Worm (Caenorhabditis elegans) whole organism, L3 larva: Measurements from ENCODE around the gene btb-4.
"Not testable (repeated sequence)": the region's sequence is repeated elsewhere in the genome, so short reads cannot be mapped to it uniquely, and the experiment has no call there.

Source experiments
- R02D3.7 ChIP-seq: fragments of 150-350 bp; optimal IDR thresholded peaks from 2 replicates; lab custom pipeline; 2014; ENCODE audit warnings: missing biosample characterization, missing genetic modification characterization
- ZK546.5 ChIP-seq: sonication (generic microtip); optimal IDR thresholded peaks from 2 replicates; lab custom pipeline; 2017; ENCODE audit warnings: missing biosample characterization, missing genetic modification characterization
- aly-2 ChIP-seq: fragments of 150-350 bp; optimal IDR thresholded peaks from 2 replicates; lab custom pipeline; 2014; ENCODE audit warnings: missing biosample characterization, missing genetic modification characterization
- ama-1 ChIP-seq: fragments of 150-350 bp; optimal IDR thresholded peaks from 2 replicates; lab custom pipeline; 2018
- ceh-16 ChIP-seq: sonication (generic microtip); optimal IDR thresholded peaks from 2 replicates; lab custom pipeline; 2017; ENCODE audit warnings: missing biosample characterization, missing genetic modification characterization
- ceh-28 ChIP-seq: fragments of 150-350 bp; optimal IDR thresholded peaks from 2 replicates; lab custom pipeline; 2014; ENCODE audit warnings: missing biosample characterization, missing genetic modification reagents, missing genetic modification characterization
- ceh-82 ChIP-seq: fragments of 150-350 bp; optimal IDR thresholded peaks from 2 replicates; lab custom pipeline; 2014; ENCODE audit warnings: missing biosample characterization, missing genetic modification characterization
- ceh-9 ChIP-seq: sonication (generic microtip); optimal IDR thresholded peaks from 2 replicates; lab custom pipeline; 2018; ENCODE audit warnings: missing biosample characterization, missing genetic modification characterization
- daf-12 ChIP-seq: fragments of 150-350 bp; optimal IDR thresholded peaks from 2 replicates; lab custom pipeline; 2014; ENCODE audit warnings: missing biosample characterization, missing genetic modification reagents, missing genetic modification characterization
- egl-27 ChIP-seq: sonication (generic microtip); optimal IDR thresholded peaks from 4 replicates; lab custom pipeline; 2017; ENCODE audit warnings: missing biosample characterization, missing genetic modification reagents, missing genetic modification characterization
- elt-1 ChIP-seq: fragments of 150-350 bp; optimal IDR thresholded peaks from 2 replicates; lab custom pipeline; 2014; ENCODE audit warnings: missing biosample characterization, missing genetic modification characterization
- elt-2 ChIP-seq: sonication (generic microtip); optimal IDR thresholded peaks from 2 replicates; lab custom pipeline; 2016; ENCODE audit warnings: missing genetic modification reagents, mild to moderate bottlenecking, missing genetic modification characterization, missing compliant biosample characterization
- elt-3 ChIP-seq, 3 experiments: fragments of 150-350 bp in 1 of 3; sonication (generic microtip) in 2 of 3; optimal IDR thresholded peaks; 2 replicates in 2 of 3; 4 replicates in 1 of 3; lab custom pipeline; 2014 to 2017; ENCODE audit warnings: missing biosample characterization in 3 of 3, missing genetic modification characterization in 3 of 3
- fkh-2 ChIP-seq: fragments of 150-350 bp; optimal IDR thresholded peaks from 2 replicates; lab custom pipeline; 2014; ENCODE audit warnings: missing biosample characterization, missing genetic modification reagents, missing genetic modification characterization
- hmg-11 ChIP-seq: sonication (generic microtip); optimal IDR thresholded peaks from 2 replicates; lab custom pipeline; 2016; ENCODE audit warnings: missing genetic modification characterization, missing compliant biosample characterization
- jun-1 ChIP-seq: fragments of 150-350 bp; optimal IDR thresholded peaks from 2 replicates; lab custom pipeline; 2014; ENCODE audit warnings: missing biosample characterization, missing genetic modification reagents, missing genetic modification characterization
- lin-39 ChIP-seq: fragments of 150-350 bp; optimal IDR thresholded peaks from 2 replicates; lab custom pipeline; 2018; ENCODE audit warnings: missing biosample characterization, missing genetic modification reagents, missing genetic modification characterization
- lsy-12 ChIP-seq: sonication (generic microtip); optimal IDR thresholded peaks from 2 replicates; lab custom pipeline; 2016; ENCODE audit warnings: mild to moderate bottlenecking, missing genetic modification characterization, missing compliant biosample characterization
- mdl-1 ChIP-seq: fragments of 150-350 bp; optimal IDR thresholded peaks from 2 replicates; lab custom pipeline; 2014; ENCODE audit warnings: missing biosample characterization, missing genetic modification characterization
- mml-1 ChIP-seq: fragments of 150-350 bp; sonication (generic microtip); optimal IDR thresholded peaks from 3 replicates; lab custom pipeline; 2014; ENCODE audit warnings: missing biosample characterization, missing genetic modification characterization
- nfya-1 ChIP-seq: sonication (generic microtip); optimal IDR thresholded peaks from 2 replicates; lab custom pipeline; 2017; ENCODE audit warnings: missing genetic modification characterization, mild to moderate bottlenecking, missing compliant biosample characterization, antibody characterized with exemption, moderate library complexity; ENCODE audit not compliant: insufficient read depth
- nhr-11 ChIP-seq: fragments of 150-350 bp; optimal IDR thresholded peaks from 2 replicates; lab custom pipeline; 2014; ENCODE audit warnings: missing biosample characterization, missing genetic modification characterization
- nhr-12 ChIP-seq: fragments of 150-350 bp; optimal IDR thresholded peaks from 2 replicates; lab custom pipeline; 2014; ENCODE audit warnings: missing biosample characterization, missing genetic modification characterization
- nhr-23 ChIP-seq: fragments of 150-350 bp; optimal IDR thresholded peaks from 2 replicates; lab custom pipeline; 2014; ENCODE audit warnings: missing biosample characterization, missing genetic modification reagents, missing genetic modification characterization
- nhr-237 ChIP-seq: fragments of 150-350 bp; optimal IDR thresholded peaks from 2 replicates; lab custom pipeline; 2014; ENCODE audit warnings: missing biosample characterization, missing genetic modification characterization
- nhr-25 ChIP-seq: sonication (generic microtip); optimal IDR thresholded peaks from 2 replicates; lab custom pipeline; 2017; ENCODE audit warnings: missing biosample characterization, missing genetic modification characterization
- nhr-28 ChIP-seq: fragments of 150-350 bp; optimal IDR thresholded peaks from 2 replicates; lab custom pipeline; 2014; ENCODE audit warnings: missing biosample characterization, missing genetic modification characterization
- nhr-43 ChIP-seq: sonication (generic microtip); optimal IDR thresholded peaks from 2 replicates; lab custom pipeline; 2016; ENCODE audit warnings: mild to moderate bottlenecking, missing genetic modification characterization, missing compliant biosample characterization; ENCODE audit not compliant: poor library complexity, severe bottlenecking
- pha-4 ChIP-seq: fragments of 150-350 bp; optimal IDR thresholded peaks from 2 replicates; lab custom pipeline; 2014; ENCODE audit warnings: missing biosample characterization, missing genetic modification reagents, missing genetic modification characterization
- pqm-1 ChIP-seq: fragments of 150-350 bp; optimal IDR thresholded peaks from 2 replicates; lab custom pipeline; 2017; ENCODE audit warnings: missing biosample characterization, missing genetic modification characterization, inconsistent platforms
- sea-2 ChIP-seq: fragments of 150-350 bp; sonication (generic microtip); optimal IDR thresholded peaks from 4 replicates; lab custom pipeline; 2014; ENCODE audit warnings: missing biosample characterization, missing genetic modification reagents, missing genetic modification characterization
- skn-1 ChIP-seq: fragments of 150-350 bp; optimal IDR thresholded peaks from 2 replicates; lab custom pipeline; 2014; ENCODE audit warnings: missing biosample characterization, missing genetic modification characterization
- snpc-4 ChIP-seq: fragments of 150-350 bp; optimal IDR thresholded peaks from 2 replicates; lab custom pipeline; 2014; ENCODE audit warnings: missing biosample characterization, missing genetic modification characterization
- tbx-2 ChIP-seq: sonication (generic microtip); optimal IDR thresholded peaks from 2 replicates; lab custom pipeline; 2016; ENCODE audit warnings: mild to moderate bottlenecking, missing genetic modification characterization, missing compliant biosample characterization
- unc-62 ChIP-seq: fragments of 150-350 bp; sonication (generic microtip); optimal IDR thresholded peaks from 4 replicates; lab custom pipeline; 2014; ENCODE audit warnings: missing biosample characterization, missing genetic modification reagents, missing genetic modification characterization
- zag-1 ChIP-seq: fragments of 150-350 bp; optimal IDR thresholded peaks from 2 replicates; lab custom pipeline; 2014; ENCODE audit warnings: missing biosample characterization, missing genetic modification characterization
- ztf-11 ChIP-seq: fragments of 150-350 bp; optimal IDR thresholded peaks from 2 replicates; lab custom pipeline; 2014; ENCODE audit warnings: missing biosample characterization, missing genetic modification characterization

Gene btb-4

DNA sequence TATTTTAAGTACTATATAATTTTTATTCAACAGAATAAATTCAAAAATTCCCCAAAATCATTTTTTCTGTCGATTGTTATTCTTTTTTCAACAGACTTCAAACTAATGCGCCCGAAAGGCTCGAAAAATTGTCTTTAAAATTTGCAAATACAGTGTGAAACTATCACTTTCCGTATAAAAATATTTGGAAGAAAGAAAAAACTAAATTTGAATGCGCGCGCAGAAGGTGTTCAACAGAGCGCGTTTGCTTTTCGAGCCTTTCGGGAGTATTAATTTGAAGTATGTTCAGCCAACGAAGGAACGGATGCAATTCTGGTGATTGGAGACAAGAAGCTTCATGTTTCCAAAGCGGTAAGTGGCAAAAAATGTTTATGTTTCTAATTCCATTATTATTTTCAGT, at the start of gene btb-4:
TSS of gene btb-4 (plus strand) at position 35 of the 400 bp plus-strand sequence.
- not testable (repeated sequence) for TF ChIP-seq egl-27, daf-12, lsy-12 (tag; lab: Kevin White, UChicago)

DNA sequence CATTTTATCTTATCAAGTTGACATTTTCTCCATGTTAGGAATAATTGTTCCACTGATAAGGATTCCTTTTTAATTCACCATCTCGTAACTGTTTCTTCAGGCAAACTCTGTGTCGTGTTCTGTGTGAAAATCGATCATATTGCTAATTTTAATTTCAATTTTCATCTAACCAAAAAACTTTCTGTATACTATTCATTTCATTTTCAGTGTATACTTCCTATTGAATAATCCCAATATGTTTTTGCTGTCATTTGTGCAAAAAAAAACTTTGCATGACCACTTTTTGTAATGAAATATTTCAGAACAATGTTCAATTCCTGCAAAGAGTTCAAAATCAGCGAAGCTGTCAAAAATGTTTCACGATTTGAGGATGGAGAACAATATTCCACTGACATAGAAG, 45.1 kb upstream of the btb-4 start, which contains the start of gene Y16E11A.4:
TSS of gene Y16E11A.4 (plus strand) at position 301 of the 400 bp plus-strand sequence.
- no peak for TF ChIP-seq tbx-2 (tag; lab: Kevin White, UChicago)
- peak; percentile 26 for TF ChIP-seq elt-2 (tag; lab: Kevin White, UChicago)

DNA sequence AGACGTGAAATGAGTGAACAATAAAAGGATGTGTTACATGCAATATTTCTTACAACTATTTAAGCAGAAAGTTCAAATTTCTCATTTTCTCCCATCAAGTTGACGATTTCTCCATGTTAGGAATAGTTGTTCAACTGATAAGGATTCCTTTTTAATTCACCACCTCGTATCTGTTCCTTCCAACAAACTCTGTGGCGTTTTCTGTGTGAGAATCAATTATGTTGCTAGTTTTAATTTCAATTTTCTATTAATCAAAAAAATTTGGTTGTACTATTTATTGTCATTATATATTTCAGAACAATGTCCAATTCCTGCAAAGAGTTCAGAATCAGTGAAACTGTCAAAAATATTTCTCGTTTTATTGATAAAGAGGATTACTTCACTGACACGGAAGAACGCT, 43.1 kb upstream of the btb-4 start, which contains the start of gene math-44:
TSS of gene math-44 (plus strand) at position 301 of the 400 bp plus-strand sequence.
- TF ChIP-seq elt-2 (tag; lab: Kevin White, UChicago) (peak; percentile 22), mml-1 (no peak)

DNA sequence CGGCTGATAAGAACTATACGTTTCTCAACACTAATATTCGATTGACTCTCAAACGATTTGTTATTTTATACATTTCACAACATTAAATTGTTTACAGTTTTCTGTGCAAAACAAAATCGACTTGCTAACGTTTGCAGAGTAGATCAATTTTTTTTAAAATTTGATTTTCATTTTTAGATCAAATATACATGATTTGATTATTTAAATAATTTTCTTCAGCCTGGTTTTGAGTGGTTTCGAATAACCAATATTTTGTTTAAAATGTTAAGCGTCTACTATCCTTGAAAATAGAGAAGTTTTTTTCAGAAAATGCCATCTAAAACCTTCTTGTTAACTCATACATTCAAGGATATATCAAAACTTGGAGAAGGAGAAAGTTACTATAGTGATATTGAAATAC, 38.4 kb upstream of the btb-4 start, which contains the start of gene math-21:
TSS of gene math-21 (plus strand) at position 301 of the 400 bp plus-strand sequence.
- TF ChIP-seq unc-62 = no peak
- no peak for TF ChIP-seq skn-1 (tag; lab: Kevin White, UChicago)
- no peak for TF ChIP-seq sea-2 (GFP tag; lab: Kevin White, UChicago)
- no peak for TF ChIP-seq ama-1 (lab: Kevin White, UChicago)
- no peak for TF ChIP-seq lin-39 (tag; lab: Kevin White, UChicago)
- no peak for TF ChIP-seq nhr-12
- no peak for TF ChIP-seq elt-2 (tag; lab: Kevin White, UChicago)
- TF ChIP-seq R02D3.7 (tag; lab: Kevin White, UChicago) = no peak
- no peak for TF ChIP-seq hmg-11
- no peak for TF ChIP-seq nhr-25 (tag; lab: Kevin White, UChicago)
- TF ChIP-seq nhr-28 = no peak
- TF ChIP-seq nfya-1 (tag; lab: Kevin White, UChicago) = no peak
- TF ChIP-seq nhr-43 (tag; lab: Kevin White, UChicago) = no peak
- TF ChIP-seq zag-1 (tag; lab: Kevin White, UChicago) = no peak
- TF ChIP-seq ceh-82 = no peak
- no peak for TF ChIP-seq elt-3 (tag; optimal IDR thresholded peaks at IDR 0.05; lab: Kevin White, UChicago)

DNA sequence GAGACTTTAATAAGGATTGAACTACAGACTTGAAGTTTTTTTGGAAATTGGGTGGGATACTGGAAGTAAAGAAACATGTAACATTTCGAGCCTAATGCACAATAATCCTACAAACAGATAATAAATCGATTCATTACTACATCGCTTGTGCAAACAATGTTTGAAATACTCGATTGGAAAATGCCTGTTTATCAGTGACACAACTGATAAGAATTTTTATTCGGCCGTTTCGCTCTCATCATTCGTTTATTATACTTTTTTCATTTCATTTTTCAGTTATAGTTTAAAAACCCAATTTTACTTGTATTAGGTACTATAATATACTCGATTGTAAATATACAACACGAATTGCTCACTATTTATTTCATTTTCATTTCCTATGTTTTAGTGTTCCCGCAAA, 36.4 kb upstream of the btb-4 start:
- TF ChIP-seq aly-2 (tag; lab: Kevin White, UChicago) = no peak
- TF ChIP-seq ceh-9 (tag; lab: Kevin White, UChicago) = no peak
- no peak for TF ChIP-seq hmg-11
- TF ChIP-seq sea-2 (GFP tag; lab: Kevin White, UChicago) = no peak
- no peak for TF ChIP-seq nhr-28
- TF ChIP-seq pqm-1 (tag; lab: Kevin White, UChicago) = peak; percentile 57
- no peak for TF ChIP-seq ztf-11
- TF ChIP-seq nhr-23 (tag; lab: Kevin White, UChicago) = no peak
- TF ChIP-seq ceh-28 (tag; lab: Kevin White, UChicago) = no peak
- no peak for TF ChIP-seq ZK546.5
- no peak for TF ChIP-seq nhr-12
- TF ChIP-seq snpc-4 (tag; lab: Kevin White, UChicago) = no peak
- TF ChIP-seq egl-27 (tag; lab: Kevin White, UChicago) = no peak
- TF ChIP-seq fkh-2 (tag; lab: Kevin White, UChicago) = no peak
- no peak for TF ChIP-seq ceh-16 (tag; lab: Kevin White, UChicago)
- TF ChIP-seq elt-2 (tag; lab: Kevin White, UChicago) = peak; percentile 83
- TF ChIP-seq nhr-11 (tag; lab: Kevin White, UChicago) = peak; percentile 27
- no peak for TF ChIP-seq zag-1 (tag; lab: Kevin White, UChicago)
- TF ChIP-seq nhr-237 = no peak
- no peak for TF ChIP-seq ceh-82
- TF ChIP-seq unc-62 = no peak
- TF ChIP-seq lsy-12 (tag; lab: Kevin White, UChicago) = no peak
- TF ChIP-seq mdl-1 (tag; lab: Kevin White, UChicago) = no peak
- no peak for TF ChIP-seq ama-1 (lab: Kevin White, UChicago)
- TF ChIP-seq lin-39 (tag; lab: Kevin White, UChicago) = no peak
- TF ChIP-seq pha-4 (tag; lab: Kevin White, UChicago) = peak; percentile 34
- no peak for TF ChIP-seq skn-1 (tag; lab: Kevin White, UChicago)
- no peak for TF ChIP-seq R02D3.7 (tag; lab: Kevin White, UChicago)
- TF ChIP-seq elt-1 (tag; lab: Kevin White, UChicago) = no peak
- peak; percentile 8 for TF ChIP-seq jun-1 (tag; lab: Kevin White, UChicago)
